Fruit fly (Drosophila melanogaster) whole organism, adult: ENCODE results near the gene Eig71Eb.

Experiments
- CG11617 ChIP-seq: fragments of 200-800 bp; sonication (Bioruptor generic); optimal IDR thresholded peaks from 2 replicates; lab custom pipeline; 2017; ENCODE audit warnings: mild to moderate bottlenecking, missing biosample characterization, missing genetic modification reagents, missing genetic modification characterization
- CG12768 ChIP-seq: fragments of 200-800 bp; sonication (Bioruptor generic); optimal IDR thresholded peaks from 2 replicates; lab custom pipeline; 2017; ENCODE audit warnings: missing biosample characterization, missing genetic modification characterization, mild to moderate bottlenecking, moderate library complexity, missing genetic modification reagents
- CG14711 ChIP-seq: fragments of 200-800 bp; sonication (Bioruptor generic); optimal IDR thresholded peaks from 2 replicates; lab custom pipeline; 2018; ENCODE audit warnings: missing biosample characterization, mild to moderate bottlenecking, missing genetic modification characterization, moderate library complexity
- CG1620 ChIP-seq: fragments of 200-800 bp; sonication (Bioruptor generic); optimal IDR thresholded peaks from 2 replicates; lab custom pipeline; 2016; ENCODE audit warnings: missing biosample characterization, missing genetic modification characterization
- CG33017 ChIP-seq: fragments of 200-800 bp; sonication (Bioruptor generic); optimal IDR thresholded peaks from 2 replicates; lab custom pipeline; 2018; ENCODE audit warnings: missing biosample characterization, mild to moderate bottlenecking, missing genetic modification characterization, moderate library complexity
- CG5204 ChIP-seq: fragments of 200-800 bp; sonication (Bioruptor generic); optimal IDR thresholded peaks from 2 replicates; lab custom pipeline; 2016; ENCODE audit warnings: missing biosample characterization, missing genetic modification characterization
- CG7045 ChIP-seq: fragments of 200-800 bp; sonication (Bioruptor generic); optimal IDR thresholded peaks from 2 replicates; lab custom pipeline; 2017; ENCODE audit warnings: missing biosample characterization, mild to moderate bottlenecking, missing genetic modification characterization
- CG7101 ChIP-seq: fragments of 200-800 bp; sonication (Bioruptor generic); optimal IDR thresholded peaks from 2 replicates; lab custom pipeline; 2018; ENCODE audit warnings: missing biosample characterization, mild to moderate bottlenecking, missing genetic modification characterization, moderate library complexity
- Clk ChIP-seq: fragments of 200-800 bp; sonication (Bioruptor generic); optimal IDR thresholded peaks from 2 replicates; lab custom pipeline; 2017; ENCODE audit warnings: missing biosample characterization, missing genetic modification characterization
- Crg-1 ChIP-seq: fragments of 200-800 bp; sonication (Bioruptor generic); optimal IDR thresholded peaks from 2 replicates; lab custom pipeline; 2016; ENCODE audit warnings: missing biosample characterization, missing genetic modification characterization
- Hr96 ChIP-seq: fragments of 200-800 bp; sonication (Bioruptor generic); optimal IDR thresholded peaks from 2 replicates; lab custom pipeline; 2016; ENCODE audit warnings: missing biosample characterization, missing genetic modification characterization
- Mnt ChIP-seq: fragments of 200-800 bp; sonication (Bioruptor generic); optimal IDR thresholded peaks from 2 replicates; lab custom pipeline; 2016; ENCODE audit warnings: missing biosample characterization, mild to moderate bottlenecking, missing genetic modification characterization
- bab1 ChIP-seq: fragments of 200-800 bp; sonication (Bioruptor generic); optimal IDR thresholded peaks from 3 replicates; lab custom pipeline; 2019; ENCODE audit warnings: missing biosample characterization, mild to moderate bottlenecking, missing genetic modification characterization, moderate library complexity
- cic ChIP-seq: fragments of 200-800 bp; sonication (Bioruptor generic); optimal IDR thresholded peaks from 2 replicates; lab custom pipeline; 2017; ENCODE audit warnings: missing biosample characterization, mild to moderate bottlenecking, missing genetic modification characterization, moderate library complexity
- cnc ChIP-seq, 2 experiments: fragments of >200 bp; optimal IDR thresholded peaks; 2 replicates each; lab custom pipeline; 2017
- kay ChIP-seq: fragments of 200-800 bp; sonication (Bioruptor generic); peaks from one replicate; lab custom pipeline; 2016; ENCODE audit warnings: missing biosample characterization, missing genetic modification characterization, borderline replicate concordance
- ovo ChIP-seq: fragments of 200-800 bp; sonication (Bioruptor generic); optimal IDR thresholded peaks from 2 replicates; lab custom pipeline; 2016; ENCODE audit warnings: missing biosample characterization, missing genetic modification characterization
- pad ChIP-seq: fragments of 200-800 bp; sonication (Bioruptor generic); optimal IDR thresholded peaks from 3 replicates; lab custom pipeline; 2017; ENCODE audit warnings: missing biosample characterization, missing genetic modification characterization, mild to moderate bottlenecking, moderate library complexity, missing genetic modification reagents
- tj ChIP-seq: fragments of 200-800 bp; sonication (Bioruptor generic); optimal IDR thresholded peaks from 3 replicates; lab custom pipeline; 2017; ENCODE audit warnings: missing biosample characterization, mild to moderate bottlenecking, missing genetic modification characterization, moderate library complexity
- toe ChIP-seq: fragments of 200-800 bp; sonication (Bioruptor generic); optimal IDR thresholded peaks from 2 replicates; lab custom pipeline; 2016; ENCODE audit warnings: missing biosample characterization, missing genetic modification characterization

Gene Eig71Eb

DNA sequence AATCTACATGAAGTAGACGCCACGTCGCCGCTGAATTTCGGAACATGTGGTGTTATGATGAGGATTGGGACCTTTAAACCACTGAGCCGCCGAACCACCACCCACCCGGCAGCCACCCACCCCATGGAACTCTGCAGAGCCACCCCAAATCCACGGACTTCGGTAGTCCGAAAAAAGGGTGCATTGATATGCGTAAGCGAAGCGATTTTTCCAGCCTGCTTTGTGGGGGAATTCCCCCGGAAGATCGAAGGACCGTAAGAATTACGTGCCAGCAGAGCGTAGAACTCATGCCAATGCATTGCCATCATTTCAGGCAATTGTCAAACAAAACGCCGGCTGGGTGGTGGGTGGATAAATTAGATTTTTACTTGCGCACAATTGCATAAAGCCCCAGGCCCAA lies 28.5 kb downstream of the Eig71Eb start:
- TF ChIP-seq cnc (optimal IDR thresholded peaks at IDR 0.05; lab: Kevin White, UChicago) (no peak), CG14711 (tag; lab: Kevin White, UChicago) (no peak), CG7045 (GFP tag; lab: Kevin White, UChicago) (no peak), CG5204 (GFP tag; lab: Kevin White, UChicago) (no peak), Clk (GFP tag; lab: Kevin White, UChicago) (no peak), Hr96 (GFP tag; lab: Kevin White, UChicago) (no peak), toe (GFP tag; lab: Kevin White, UChicago) (no peak), CG11617 (GFP tag; lab: Kevin White, UChicago) (no peak), Crg-1 (GFP tag; lab: Kevin White, UChicago) (no peak), CG33017 (tag; lab: Kevin White, UChicago) (no peak), CG12768 (GFP tag; lab: Kevin White, UChicago) (no peak), bab1 (GFP tag; lab: Kevin White, UChicago) (no peak), CG7101 (tag; lab: Kevin White, UChicago) (no peak), ovo (GFP tag; lab: Kevin White, UChicago) (no peak), kay (GFP tag; lab: Kevin White, UChicago) (no peak), Mnt (no peak)

DNA sequence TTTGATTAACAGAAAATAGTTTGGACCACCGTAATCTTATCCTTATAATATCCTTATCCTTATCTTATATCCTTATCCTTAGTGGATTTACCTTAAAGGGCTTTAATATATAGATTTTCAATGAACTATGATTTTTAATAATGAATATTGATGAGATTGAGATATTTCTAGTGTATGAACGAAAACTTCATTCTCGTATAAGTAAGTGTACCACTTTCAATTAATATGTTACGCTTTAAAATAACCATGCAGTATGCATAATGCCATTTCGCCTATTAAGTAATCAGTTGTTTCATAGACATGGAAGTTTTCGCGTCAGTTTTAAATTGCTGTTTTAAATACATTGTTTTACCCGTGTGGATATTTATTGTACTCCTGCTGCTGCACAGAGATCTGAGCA lies 29.7 kb downstream of the Eig71Eb start, which contains the start of gene CG7304:
Gene CG7304, plus strand, starts transcription at position 301 of the 400 bp plus-strand sequence.
- TF ChIP-seq CG14711 (tag; lab: Kevin White, UChicago): no peak
- TF ChIP-seq ovo (GFP tag; lab: Kevin White, UChicago): no peak
- TF ChIP-seq CG11617 (GFP tag; lab: Kevin White, UChicago): no peak
- no peak for TF ChIP-seq tj (GFP tag; lab: Kevin White, UChicago)
- TF ChIP-seq CG5204 (GFP tag; lab: Kevin White, UChicago): no peak
- no peak for TF ChIP-seq Mnt

DNA sequence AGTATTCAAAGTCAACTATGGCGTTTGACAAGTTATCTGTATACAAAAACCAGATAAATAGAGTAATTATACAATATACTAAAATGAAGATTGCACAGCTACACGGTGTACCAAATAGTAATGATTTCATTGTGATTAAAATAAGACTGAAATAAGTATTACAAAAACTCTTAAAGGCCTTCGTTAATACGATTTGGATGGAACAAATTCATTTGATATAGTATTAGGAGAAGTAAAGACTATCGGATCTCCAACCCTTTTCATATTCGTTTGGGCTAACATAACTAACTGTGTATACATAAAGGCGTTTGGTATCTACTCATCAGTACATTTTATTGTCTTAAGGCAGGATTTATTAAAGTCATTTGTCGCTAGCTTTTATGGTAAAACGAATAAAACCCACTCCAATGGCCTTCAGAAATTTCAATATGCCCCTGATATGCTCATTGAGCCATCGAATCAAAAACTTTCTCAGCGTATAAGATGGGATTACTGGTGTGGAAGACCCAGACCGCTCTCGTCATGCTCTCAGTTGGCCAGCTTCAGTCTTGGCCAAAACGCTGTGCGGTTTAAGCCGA lies 33.7 kb downstream of the Eig71Eb start, which contains the start of the genes CG7579 and Pgant8:
Gene CG7579, minus strand, starts transcription at position 101 of the 578 bp plus-strand sequence.
Gene Pgant8, plus strand, starts transcription at position 528 of the 578 bp plus-strand sequence.
- no peak for TF ChIP-seq Hr96 (GFP tag; lab: Kevin White, UChicago)
- TF ChIP-seq CG5204 (GFP tag; lab: Kevin White, UChicago): no peak
- TF ChIP-seq Crg-1 (GFP tag; lab: Kevin White, UChicago): no peak
- TF ChIP-seq kay (GFP tag; lab: Kevin White, UChicago): no peak

DNA sequence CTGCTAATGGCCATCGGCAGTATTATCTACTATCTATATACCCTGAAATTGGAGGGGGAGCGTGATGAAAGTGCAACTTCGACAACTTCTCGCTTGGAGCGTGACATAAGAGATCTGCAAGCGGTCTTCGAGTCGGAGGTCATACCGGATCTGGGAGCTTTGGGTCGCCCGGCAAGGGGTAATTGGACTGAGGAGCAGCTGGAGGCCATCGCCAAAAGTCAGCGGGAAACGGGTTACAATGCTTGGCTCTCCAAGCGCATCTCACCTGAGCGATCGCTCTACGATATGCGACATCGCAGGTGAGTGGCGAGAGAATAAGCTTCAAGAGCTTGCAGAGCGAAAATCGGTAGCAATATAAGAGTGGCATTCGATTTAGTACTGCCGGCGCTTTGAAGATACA lies 34.3 kb downstream of the Eig71Eb start:
- TF ChIP-seq pad (GFP tag; lab: Kevin White, UChicago): no peak
- TF ChIP-seq CG33017 (tag; lab: Kevin White, UChicago): no peak
- no peak for TF ChIP-seq kay (GFP tag; lab: Kevin White, UChicago)
- TF ChIP-seq CG14711 (tag; lab: Kevin White, UChicago): no peak

DNA sequence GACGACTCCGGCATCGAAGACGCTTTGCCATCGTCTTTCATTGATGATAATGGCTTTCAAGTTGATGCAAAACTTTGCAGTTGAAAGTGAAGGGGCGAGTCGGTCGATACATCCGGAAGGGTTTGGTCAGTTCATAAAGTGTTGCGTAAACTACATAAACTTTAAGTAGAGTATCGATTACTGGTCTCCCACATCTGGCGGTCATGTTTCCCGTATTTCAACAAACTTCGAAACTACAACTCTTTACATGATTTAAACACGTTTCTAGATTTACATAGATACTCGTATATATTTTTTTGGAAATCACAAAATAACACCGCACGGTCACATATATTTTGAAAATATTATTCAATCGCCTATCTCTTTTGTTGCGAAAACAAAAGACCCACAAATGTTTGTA lies 38.1 kb downstream of the Eig71Eb start, which contains the start of gene CG34452:
Gene CG34452, minus strand, starts transcription at position 101 of the 400 bp plus-strand sequence.
- TF ChIP-seq CG1620 (GFP tag; lab: Kevin White, UChicago) (no peak), kay (GFP tag; lab: Kevin White, UChicago) (no peak), CG11617 (GFP tag; lab: Kevin White, UChicago) (no peak), Mnt (no peak), Crg-1 (GFP tag; lab: Kevin White, UChicago) (no peak), tj (GFP tag; lab: Kevin White, UChicago) (no peak), toe (GFP tag; lab: Kevin White, UChicago) (no peak)

DNA sequence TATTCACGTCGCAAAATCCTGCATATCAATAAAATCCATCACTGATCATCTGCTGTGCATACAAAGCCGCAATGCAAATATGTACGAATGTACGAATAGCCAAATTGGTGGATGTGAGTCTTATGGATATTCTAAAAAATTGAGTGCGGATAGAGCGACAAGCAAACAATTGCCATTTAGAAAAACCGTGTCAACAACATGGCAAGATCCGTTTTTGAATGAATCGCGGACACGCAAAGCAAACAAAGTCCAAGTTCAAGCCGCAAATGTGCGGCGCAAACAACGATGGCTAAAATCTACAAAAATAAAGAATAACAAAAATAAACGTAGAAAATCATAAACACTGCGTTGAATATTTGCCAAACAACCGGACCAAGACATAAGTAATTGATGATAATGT lies 39.8 kb downstream of the Eig71Eb start:
- TF ChIP-seq CG7045 (GFP tag; lab: Kevin White, UChicago): no peak
- TF ChIP-seq tj (GFP tag; lab: Kevin White, UChicago): no peak
- no peak for TF ChIP-seq CG1620 (GFP tag; lab: Kevin White, UChicago)
- no peak for TF ChIP-seq kay (GFP tag; lab: Kevin White, UChicago)
- TF ChIP-seq Hr96 (GFP tag; lab: Kevin White, UChicago): no peak
- no peak for TF ChIP-seq cnc (optimal IDR thresholded peaks at IDR 0.05; lab: Kevin White, UChicago)
- no peak for TF ChIP-seq Clk (GFP tag; lab: Kevin White, UChicago)
- TF ChIP-seq CG12768 (GFP tag; lab: Kevin White, UChicago): no peak
- TF ChIP-seq bab1 (GFP tag; lab: Kevin White, UChicago): no peak
- no peak for TF ChIP-seq CG14711 (tag; lab: Kevin White, UChicago)
- TF ChIP-seq Crg-1 (GFP tag; lab: Kevin White, UChicago): no peak
- no peak for TF ChIP-seq CG5204 (GFP tag; lab: Kevin White, UChicago)
- no peak for TF ChIP-seq cic (GFP tag; lab: Kevin White, UChicago)
- no peak for TF ChIP-seq pad (GFP tag; lab: Kevin White, UChicago)
- TF ChIP-seq ovo (GFP tag; lab: Kevin White, UChicago): no peak
- no peak for TF ChIP-seq CG11617 (GFP tag; lab: Kevin White, UChicago)
- no peak for TF ChIP-seq toe (GFP tag; lab: Kevin White, UChicago)
- TF ChIP-seq CG33017 (tag; lab: Kevin White, UChicago): no peak
- TF ChIP-seq Mnt: no peak
- no peak for TF ChIP-seq CG7101 (tag; lab: Kevin White, UChicago)
